Worm (Caenorhabditis elegans) whole organism, L2 larva: ENCODE measurements around the gene bris-1.

Experiments used
- C34F6.9 ChIP-seq: fragments of 150-350 bp; optimal IDR thresholded peaks from 2 replicates; lab custom pipeline; 2014; ENCODE audit warnings: missing biosample characterization, missing genetic modification characterization
- F13H6.1 ChIP-seq: sonication (generic microtip); optimal IDR thresholded peaks from 2 replicates; lab custom pipeline; 2016; ENCODE audit warnings: missing genetic modification characterization, missing compliant biosample characterization
- R02D3.7 ChIP-seq: fragments of 150-350 bp; optimal IDR thresholded peaks from 2 replicates; lab custom pipeline; 2014; ENCODE audit warnings: missing biosample characterization, missing genetic modification characterization
- Y55F3AM.14 ChIP-seq: fragments of 200-800 bp; sonication (Bioruptor generic); optimal IDR thresholded peaks from 2 replicates; lab custom pipeline; 2018; ENCODE audit warnings: mild to moderate bottlenecking, missing genetic modification characterization, missing compliant biosample characterization
- aly-2 ChIP-seq: fragments of 150-350 bp; optimal IDR thresholded peaks from 2 replicates; lab custom pipeline; 2014; ENCODE audit warnings: missing biosample characterization, missing genetic modification characterization
- ama-1 ChIP-seq: fragments of 150-350 bp; optimal IDR thresholded peaks from 2 replicates; lab custom pipeline; 2018; ENCODE audit warnings: inconsistent platforms
- blmp-1 ChIP-seq: sonication (generic microtip); optimal IDR thresholded peaks from 2 replicates; lab custom pipeline; 2017; ENCODE audit warnings: missing genetic modification characterization, mild to moderate bottlenecking, missing compliant biosample characterization, antibody characterized with exemption, moderate library complexity; ENCODE audit not compliant: insufficient read depth
- ceh-16 ChIP-seq: fragments of 150-350 bp; optimal IDR thresholded peaks from 2 replicates; lab custom pipeline; 2014; ENCODE audit warnings: missing biosample characterization, missing genetic modification characterization
- ceh-82 ChIP-seq: fragments of 150-350 bp; optimal IDR thresholded peaks from 2 replicates; lab custom pipeline; 2014; ENCODE audit warnings: missing biosample characterization, missing genetic modification characterization
- crh-2 ChIP-seq: sonication (generic microtip); optimal IDR thresholded peaks from 2 replicates; lab custom pipeline; 2017; ENCODE audit warnings: missing biosample characterization, missing genetic modification characterization
- dmd-4 ChIP-seq: sonication (generic microtip); optimal IDR thresholded peaks from 2 replicates; lab custom pipeline; 2017; ENCODE audit warnings: missing biosample characterization, missing genetic modification characterization
- egl-27 ChIP-seq: sonication (generic microtip); optimal IDR thresholded peaks from 3 replicates; lab custom pipeline; 2017; ENCODE audit warnings: missing biosample characterization, missing genetic modification reagents, missing genetic modification characterization
- elt-1 ChIP-seq: fragments of 150-350 bp; optimal IDR thresholded peaks from 2 replicates; lab custom pipeline; 2014; ENCODE audit warnings: missing biosample characterization, missing genetic modification characterization
- elt-3 ChIP-seq: sonication (generic microtip); optimal IDR thresholded peaks from 2 replicates; lab custom pipeline; 2017; ENCODE audit warnings: missing biosample characterization, missing genetic modification characterization
- gmeb-1 ChIP-seq: fragments of 150-350 bp; optimal IDR thresholded peaks from 2 replicates; lab custom pipeline; 2014; ENCODE audit warnings: missing biosample characterization, missing genetic modification characterization
- lin-11 ChIP-seq: fragments of 150-350 bp; sonication (generic microtip); optimal IDR thresholded peaks from 2 replicates; lab custom pipeline; 2014; ENCODE audit warnings: missing biosample characterization, missing genetic modification characterization, inconsistent platforms, mixed read lengths
- lin-13 ChIP-seq: fragments of 150-350 bp; optimal IDR thresholded peaks from 2 replicates; lab custom pipeline; 2014; ENCODE audit warnings: missing biosample characterization, missing genetic modification reagents, missing genetic modification characterization
- lin-39 ChIP-seq: fragments of 150-350 bp; optimal IDR thresholded peaks from 2 replicates; lab custom pipeline; 2014; ENCODE audit warnings: missing biosample characterization, missing genetic modification reagents, missing genetic modification characterization
- mab-5 ChIP-seq: fragments of 150-350 bp; optimal IDR thresholded peaks from 2 replicates; lab custom pipeline; 2014; ENCODE audit warnings: missing biosample characterization, missing genetic modification characterization
- mbf-1 ChIP-seq: sonication (generic microtip); optimal IDR thresholded peaks from 2 replicates; lab custom pipeline; 2017; ENCODE audit warnings: missing biosample characterization, missing genetic modification characterization
- mdl-1 ChIP-seq, 2 experiments: fragments of 150-350 bp in 1 of 2; sonication (generic microtip) in 1 of 2; optimal IDR thresholded peaks; 2 replicates each; lab custom pipeline; 2017; ENCODE audit warnings: missing biosample characterization in 2 of 2, missing genetic modification characterization in 2 of 2
- nhr-10 ChIP-seq: sonication (generic microtip); optimal IDR thresholded peaks from 2 replicates; lab custom pipeline; 2017; ENCODE audit warnings: missing biosample characterization, missing genetic modification characterization
- nhr-11 ChIP-seq: fragments of 150-350 bp; optimal IDR thresholded peaks from 2 replicates; lab custom pipeline; 2014; ENCODE audit warnings: missing biosample characterization, missing genetic modification characterization
- nhr-12 ChIP-seq: fragments of 150-350 bp; optimal IDR thresholded peaks from 2 replicates; lab custom pipeline; 2014; ENCODE audit warnings: missing biosample characterization, missing genetic modification characterization
- nhr-129 ChIP-seq: fragments of 150-350 bp; optimal IDR thresholded peaks from 2 replicates; lab custom pipeline; 2014; ENCODE audit warnings: missing biosample characterization, missing genetic modification characterization
- nhr-21 ChIP-seq: fragments of 150-350 bp; optimal IDR thresholded peaks from 2 replicates; lab custom pipeline; 2014; ENCODE audit warnings: missing biosample characterization, missing genetic modification characterization
- nhr-237 ChIP-seq: fragments of 150-350 bp; optimal IDR thresholded peaks from 2 replicates; lab custom pipeline; 2014; ENCODE audit warnings: missing biosample characterization, missing genetic modification characterization
- nhr-25 ChIP-seq: fragments of 150-350 bp; sonication (generic microtip); optimal IDR thresholded peaks from 3 replicates; lab custom pipeline; 2014; ENCODE audit warnings: missing biosample characterization, missing genetic modification characterization
- nhr-6 ChIP-seq: fragments of 150-350 bp; optimal IDR thresholded peaks from 2 replicates; lab custom pipeline; 2014; ENCODE audit warnings: missing biosample characterization, missing genetic modification characterization
- nhr-77 ChIP-seq: fragments of 150-350 bp; optimal IDR thresholded peaks from 2 replicates; lab custom pipeline; 2014; ENCODE audit warnings: missing biosample characterization, missing genetic modification characterization
- peb-1 ChIP-seq: fragments of 150-350 bp; optimal IDR thresholded peaks from 2 replicates; lab custom pipeline; 2014; ENCODE audit warnings: missing biosample characterization, missing genetic modification characterization
- sem-4 ChIP-seq: fragments of 150-350 bp; optimal IDR thresholded peaks from 2 replicates; lab custom pipeline; 2014; ENCODE audit warnings: missing biosample characterization, missing genetic modification reagents, missing genetic modification characterization
- sma-3 ChIP-seq: sonication (generic microtip); optimal IDR thresholded peaks from 2 replicates; lab custom pipeline; 2016; ENCODE audit warnings: missing genetic modification reagents, missing genetic modification characterization, missing compliant biosample characterization
- snpc-4 ChIP-seq: fragments of 150-350 bp; optimal IDR thresholded peaks from 2 replicates; lab custom pipeline; 2014; ENCODE audit warnings: missing biosample characterization, missing genetic modification characterization
- unc-39 ChIP-seq: fragments of 150-350 bp; optimal IDR thresholded peaks from 2 replicates; lab custom pipeline; 2014; ENCODE audit warnings: missing biosample characterization, missing genetic modification characterization
- unc-62 ChIP-seq: fragments of 150-350 bp; optimal IDR thresholded peaks from 2 replicates; lab custom pipeline; 2014; ENCODE audit warnings: missing biosample characterization, missing genetic modification reagents, missing genetic modification characterization
- zag-1 ChIP-seq: fragments of 150-350 bp; optimal IDR thresholded peaks from 2 replicates; lab custom pipeline; 2014; ENCODE audit warnings: missing biosample characterization, missing genetic modification characterization
- ztf-1 ChIP-seq: fragments of 200-800 bp; sonication (Bioruptor generic); conservative IDR thresholded peaks from 2 replicates; pipeline ENCODE4 v1.3.6; 2022; ENCODE audit warnings: missing genetic modification characterization, missing compliant biosample characterization
- ztf-11 ChIP-seq: sonication (generic microtip); optimal IDR thresholded peaks from 2 replicates; lab custom pipeline; 2017; ENCODE audit warnings: missing biosample characterization, missing genetic modification characterization

bris-1 gene

ce11 chrIV:3860419-3860818 lies 41.3 kb upstream of the bris-1 start:
- TF ChIP-seq elt-3, result no peak
- TF ChIP-seq ztf-11 (tag; lab: Kevin White, UChicago), result no peak
- no peak for TF ChIP-seq nhr-11
- TF ChIP-seq peb-1 (tag; lab: Kevin White, UChicago), result no peak
- TF ChIP-seq ama-1 (lab: Kevin White, UChicago), result no peak
- TF ChIP-seq unc-62 (GFP tag; lab: Kevin White, UChicago), result no peak
- no peak for TF ChIP-seq sem-4 (tag; lab: Kevin White, UChicago)
- no peak for TF ChIP-seq aly-2
- TF ChIP-seq nhr-21 (tag; lab: Kevin White, UChicago), result no peak
- no peak for TF ChIP-seq lin-39 (tag; lab: Kevin White, UChicago)
- TF ChIP-seq mab-5, result no peak
- no peak for TF ChIP-seq C34F6.9
- TF ChIP-seq mdl-1 (tag; optimal IDR thresholded peaks at IDR 0.05; lab: Kevin White, UChicago), result no peak
- TF ChIP-seq mbf-1 (tag; lab: Kevin White, UChicago), result no peak
- TF ChIP-seq zag-1 (tag; lab: Kevin White, UChicago), result no peak
- TF ChIP-seq F13H6.1 (tag; lab: Kevin White, UChicago), result no peak
- no peak for TF ChIP-seq crh-2 (tag; lab: Kevin White, UChicago)
- TF ChIP-seq nhr-6 (tag; lab: Kevin White, UChicago), result no peak
- TF ChIP-seq ceh-82 (tag; lab: Kevin White, UChicago), result no peak

ce11 chrIV:3859552-3859951 lies 40.4 kb upstream of the bris-1 start:
- TF ChIP-seq ceh-16 (tag; lab: Kevin White, UChicago) (no peak), nhr-10 (tag; lab: Kevin White, UChicago) (no peak), Y55F3AM.14 (GFP tag; lab: Kevin White, UChicago) (no peak), blmp-1 (tag; lab: Kevin White, UChicago) (no peak), nhr-11 (no peak), egl-27 (tag; lab: Kevin White, UChicago) (no peak), peb-1 (tag; lab: Kevin White, UChicago) (no peak), nhr-237 (tag; lab: Kevin White, UChicago) (no peak), snpc-4 (tag; lab: Kevin White, UChicago) (no peak), nhr-12 (tag; lab: Kevin White, UChicago) (no peak), sma-3 (GFP tag; lab: Kevin White, UChicago) (no peak), R02D3.7 (tag; lab: Kevin White, UChicago) (no peak), dmd-4 (tag; lab: Kevin White, UChicago) (no peak), crh-2 (tag; lab: Kevin White, UChicago) (no peak), nhr-129 (tag; lab: Kevin White, UChicago) (no peak), ztf-1 (GFP tag; lab: Robert Waterston, UW) (no peak), ztf-11 (tag; lab: Kevin White, UChicago) (no peak)

ce11 chrIV:3857999-3858552 lies 38.9 kb upstream of the bris-1 start:
- TF ChIP-seq nhr-12 (tag; lab: Kevin White, UChicago) (no peak), lin-13 (GFP tag; lab: Kevin White, UChicago) (no peak), aly-2 (no peak), mab-5 (peak; percentile 81), ama-1 (lab: Kevin White, UChicago) (no peak), C34F6.9 (no peak), lin-39 (tag; lab: Kevin White, UChicago) (peak; percentile 49), lin-11 (no peak), elt-1 (tag; lab: Kevin White, UChicago) (no peak)

- no peak for TF ChIP-seq nhr-25 (tag; lab: Kevin White, UChicago)
- peak; percentile 62 for TF ChIP-seq mab-5
These were observed 37.1 kb upstream of the bris-1 start for ce11 chrIV:3856190-3856589.

- TF ChIP-seq unc-39 (no peak), elt-3 (no peak), gmeb-1 (tag; lab: Kevin White, UChicago) (no peak), ceh-82 (tag; lab: Kevin White, UChicago) (no peak), ztf-11 (tag; lab: Kevin White, UChicago) (no peak), C34F6.9 (no peak), nhr-21 (tag; lab: Kevin White, UChicago) (no peak), sem-4 (tag; lab: Kevin White, UChicago) (no peak), nhr-129 (tag; lab: Kevin White, UChicago) (no peak), nhr-77 (tag; lab: Kevin White, UChicago) (no peak), blmp-1 (tag; lab: Kevin White, UChicago) (no peak)
These were observed 36.4 kb upstream of the bris-1 start, which contains the start of gene zag-1 for ce11 chrIV:3855543-3855942. Gene zag-1 (plus strand): TSS chrIV:3855843.
